Worm (Caenorhabditis elegans): ENCODE measurements around the gene vha-5.

ce11 chrIV:8268024-8268423 is 35.7 kb upstream of the vha-5 start, which contains the start of the genes K07H8.5 and K07H8.8:
- TF ChIP-seq mep-1 (tag; optimal IDR thresholded peaks at IDR 0.05): no peak
- no peak for TF ChIP-seq nhr-90 (tag; optimal IDR thresholded peaks at IDR 0.05; ENCODE audit: poor library complexity)
- TF ChIP-seq mdl-1 (tag; optimal IDR thresholded peaks at IDR 0.05): no peak
- no peak for TF ChIP-seq nhr-11 (tag; optimal IDR thresholded peaks at IDR 0.05)
- no peak for TF ChIP-seq ceh-90 (tag; optimal IDR thresholded peaks at IDR 0.05)
- TF ChIP-seq nhr-237 (tag; optimal IDR thresholded peaks at IDR 0.05): no peak
- no peak for TF ChIP-seq unc-98 (GFP tag; IDR thresholded peaks at IDR 0.05)

Measured in whole organism, L1 larva.